Worm (Caenorhabditis elegans) whole organism, L3 larva: ENCODE results near the gene ZC443.2.

ENCODE experiments used
- ceh-28 ChIP-seq: fragments of 150-350 bp; optimal IDR thresholded peaks from 2 replicates; lab custom pipeline; 2014; ENCODE audit warnings: missing biosample characterization, missing genetic modification reagents, missing genetic modification characterization
- egl-5 ChIP-seq: fragments of 150-350 bp; optimal IDR thresholded peaks from 2 replicates; lab custom pipeline; 2017; ENCODE audit warnings: missing biosample characterization, missing genetic modification reagents, missing genetic modification characterization, inconsistent platforms
- elt-3 ChIP-seq, 3 experiments: fragments of 150-350 bp in 1 of 3; sonication (generic microtip) in 2 of 3; optimal IDR thresholded peaks; 2 replicates in 2 of 3; 4 replicates in 1 of 3; lab custom pipeline; 2014 to 2017; ENCODE audit warnings: missing biosample characterization in 3 of 3, missing genetic modification characterization in 3 of 3
- eor-1 ChIP-seq, 2 experiments: fragments of 150-350 bp; optimal IDR thresholded peaks; 2 replicates each; lab custom pipeline; 2014 to 2018; ENCODE audit warnings: missing biosample characterization in 2 of 2, missing genetic modification characterization in 2 of 2
- jun-1 ChIP-seq: fragments of 150-350 bp; optimal IDR thresholded peaks from 2 replicates; lab custom pipeline; 2014; ENCODE audit warnings: missing biosample characterization, missing genetic modification reagents, missing genetic modification characterization
- lin-39 ChIP-seq: fragments of 150-350 bp; optimal IDR thresholded peaks from 2 replicates; lab custom pipeline; 2018; ENCODE audit warnings: missing biosample characterization, missing genetic modification reagents, missing genetic modification characterization
- mdl-1 ChIP-seq: fragments of 150-350 bp; optimal IDR thresholded peaks from 2 replicates; lab custom pipeline; 2014; ENCODE audit warnings: missing biosample characterization, missing genetic modification characterization
- nhr-23 ChIP-seq: fragments of 150-350 bp; optimal IDR thresholded peaks from 2 replicates; lab custom pipeline; 2014; ENCODE audit warnings: missing biosample characterization, missing genetic modification reagents, missing genetic modification characterization
- nhr-237 ChIP-seq: fragments of 150-350 bp; optimal IDR thresholded peaks from 2 replicates; lab custom pipeline; 2014; ENCODE audit warnings: missing biosample characterization, missing genetic modification characterization
- nhr-77 ChIP-seq: fragments of 150-350 bp; optimal IDR thresholded peaks from 2 replicates; lab custom pipeline; 2014; ENCODE audit warnings: missing biosample characterization, missing genetic modification characterization
- pqm-1 ChIP-seq: fragments of 150-350 bp; optimal IDR thresholded peaks from 2 replicates; lab custom pipeline; 2017; ENCODE audit warnings: missing biosample characterization, missing genetic modification characterization, inconsistent platforms
- skn-1 ChIP-seq: fragments of 150-350 bp; optimal IDR thresholded peaks from 2 replicates; lab custom pipeline; 2014; ENCODE audit warnings: missing biosample characterization, missing genetic modification characterization
- tbx-2 ChIP-seq: sonication (generic microtip); optimal IDR thresholded peaks from 2 replicates; lab custom pipeline; 2016; ENCODE audit warnings: mild to moderate bottlenecking, missing genetic modification characterization, missing compliant biosample characterization
- unc-39 ChIP-seq: sonication (generic microtip); optimal IDR thresholded peaks from 4 replicates; lab custom pipeline; 2017; ENCODE audit warnings: missing biosample characterization, missing genetic modification characterization
- unc-62 ChIP-seq: fragments of 150-350 bp; sonication (generic microtip); optimal IDR thresholded peaks from 4 replicates; lab custom pipeline; 2014; ENCODE audit warnings: missing biosample characterization, missing genetic modification reagents, missing genetic modification characterization
- zag-1 ChIP-seq: fragments of 150-350 bp; optimal IDR thresholded peaks from 2 replicates; lab custom pipeline; 2014; ENCODE audit warnings: missing biosample characterization, missing genetic modification characterization

ZC443.2 gene

ce11 chrV:12760913-12761312 is 50.1 kb downstream of the ZC443.2 start, which contains the start of gene F18E2.15:
F18E2.15 (minus strand) TSS chrV:12761013.
- no peak for TF ChIP-seq ceh-28 (tag; lab: Kevin White, UChicago)
- no peak for TF ChIP-seq egl-5 (tag; lab: Kevin White, UChicago)
- no peak for TF ChIP-seq unc-62 (GFP tag; lab: Kevin White, UChicago)
- TF ChIP-seq skn-1 = no peak
- no peak for TF ChIP-seq nhr-23 (tag; lab: Kevin White, UChicago)
- TF ChIP-seq pqm-1 (tag; lab: Kevin White, UChicago) = no peak
- TF ChIP-seq zag-1 = no peak
- no peak for TF ChIP-seq unc-39
- TF ChIP-seq tbx-2 = no peak
- no peak for TF ChIP-seq eor-1 (tag; optimal IDR thresholded peaks at IDR 0.05; lab: Kevin White, UChicago)
- TF ChIP-seq lin-39 (tag; lab: Kevin White, UChicago) = no peak
- no peak for TF ChIP-seq nhr-77 (tag; lab: Kevin White, UChicago)
- no peak for TF ChIP-seq nhr-237
- TF ChIP-seq elt-3 (tag; optimal IDR thresholded peaks at IDR 0.05; lab: Kevin White, UChicago) = no peak
- TF ChIP-seq jun-1 (tag; lab: Kevin White, UChicago) = no peak
- no peak for TF ChIP-seq mdl-1
